Worm (Caenorhabditis elegans) whole organism, L4/young adult: ENCODE measurements around the gene dpy-23.

Source experiments
- dao-5 ChIP-seq: sonication (generic microtip); optimal IDR thresholded peaks from 2 replicates; lab custom pipeline; 2016; ENCODE audit warnings: missing genotype, missing genetic modification characterization, moderate library complexity, missing compliant biosample characterization
- him-1 ChIP-seq: sonication (generic microtip); optimal IDR thresholded peaks from 2 replicates; lab custom pipeline; 2016; ENCODE audit warnings: missing genotype, missing genetic modification reagents, missing genetic modification characterization, missing compliant biosample characterization

DNA sequence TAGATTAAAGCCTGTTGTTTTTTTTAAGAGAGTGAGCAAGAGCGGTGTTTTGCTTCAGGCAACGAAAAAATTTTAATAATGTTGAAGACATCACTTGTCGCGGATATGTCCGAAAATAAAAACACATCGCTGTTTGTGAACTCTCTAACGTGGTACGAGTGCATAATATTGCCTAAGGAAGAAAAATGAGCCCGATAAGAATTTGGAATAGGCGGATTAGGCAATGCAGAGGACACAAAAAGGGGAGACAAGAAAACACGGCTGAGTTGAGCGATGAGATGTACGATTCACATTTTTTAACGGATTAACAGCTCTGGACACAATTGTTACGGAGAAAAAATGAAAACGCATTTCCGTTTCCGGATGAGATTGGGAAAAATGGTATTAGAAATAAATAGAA lies 38.2 kb downstream of the dpy-23 start:
- no peak for TF ChIP-seq him-1 (tag; lab: Kevin White, UChicago)
- TF ChIP-seq dao-5 = no peak
